Fruit fly (Drosophila melanogaster): ENCODE data around the gene Kdsr.

dm6 chr3R:25275276-25275675, 13.0 kb upstream of the Kdsr start:
- TF ChIP-seq CG8478 (optimal IDR thresholded peaks at IDR 0.05) (no peak), CTCF (optimal IDR thresholded peaks at IDR 0.05) (no peak)
